Worm (Caenorhabditis elegans): ENCODE measurements around the gene gur-3.

- TF ChIP-seq snpc-4 (tag; optimal IDR thresholded peaks at IDR 0.05): no peak
- TF ChIP-seq unc-62 (GFP tag; optimal IDR thresholded peaks at IDR 0.05): no peak
- TF ChIP-seq nhr-237 (tag; optimal IDR thresholded peaks at IDR 0.05): no peak
- no peak for TF ChIP-seq mep-1 (tag; optimal IDR thresholded peaks at IDR 0.05)
- no peak for TF ChIP-seq unc-39 (tag; optimal IDR thresholded peaks at IDR 0.05)
- no peak for TF ChIP-seq nhr-12 (tag; optimal IDR thresholded peaks at IDR 0.05)
- no peak for TF ChIP-seq nhr-76 (tag; optimal IDR thresholded peaks at IDR 0.05)
- TF ChIP-seq nhr-28 (tag; optimal IDR thresholded peaks at IDR 0.05): no peak
- no peak for TF ChIP-seq M03D4.4 (tag; optimal IDR thresholded peaks at IDR 0.05)
- no peak for TF ChIP-seq elt-3 (tag; optimal IDR thresholded peaks at IDR 0.05)
- no peak for TF ChIP-seq ztf-11 (tag; optimal IDR thresholded peaks at IDR 0.05)
- no peak for TF ChIP-seq ceh-43 (GFP tag; optimal IDR thresholded peaks at IDR 0.05)
These were observed 16.6 kb upstream of the gur-3 start for ce11 chrX:10422714-10423113.

All from whole organism, mixed stage, embryonic.